Worm (Caenorhabditis elegans): Measurements from ENCODE around the gene T06E8.8.
"Not testable (repeated sequence)": the region's sequence is repeated elsewhere in the genome, so short reads cannot be mapped to it uniquely, and the experiment has no call there.

The T06E8.8 gene

ce11 chrV:10046503-10046902, 3.0 kb downstream of the T06E8.8 start (continued):
- peak in 1 of 2 experiments; percentile 74 for TF ChIP-seq unc-62 (GFP tag; optimal IDR thresholded peaks at IDR 0.05 in 1 of 2)
- TF ChIP-seq unc-62 (tag; optimal IDR thresholded peaks at IDR 0.05) = no peak
- TF ChIP-seq D1046.2 (GFP tag; IDR thresholded peaks at IDR 0.05) = no peak
- no peak for TF ChIP-seq fos-1 (tag; optimal IDR thresholded peaks at IDR 0.05)
- TF ChIP-seq dpl-1 (GFP tag; optimal IDR thresholded peaks at IDR 0.05) = no peak
- no peak for TF ChIP-seq ctbp-1 (GFP tag; IDR thresholded peaks at IDR 0.05)
- no peak for TF ChIP-seq egl-43 (GFP tag; IDR thresholded peaks at IDR 0.05)
- TF ChIP-seq hif-1 (tag; optimal IDR thresholded peaks at IDR 0.05) = no peak
- no peak for TF ChIP-seq vab-7 (GFP tag; IDR thresholded peaks at IDR 0.05)
- no peak for TF ChIP-seq tag-97 (GFP tag; IDR thresholded peaks at IDR 0.05)
- no peak for TF ChIP-seq R02D3.7 (tag; optimal IDR thresholded peaks at IDR 0.05)
- TF ChIP-seq hlh-30 (tag; optimal IDR thresholded peaks at IDR 0.05; ENCODE audit: insufficient read depth) = peak; percentile 7
- TF ChIP-seq F26F4.8 (GFP tag; conservative IDR thresholded peaks at IDR 0.05) = no peak
- TF ChIP-seq F49E8.2 (tag; optimal IDR thresholded peaks at IDR 0.05; ENCODE audit: borderline replicate concordance) = no peak
- no peak for TF ChIP-seq pha-4 (GFP tag; IDR thresholded peaks at IDR 0.05)
- TF ChIP-seq pha-4 (tag; optimal IDR thresholded peaks at IDR 0.05) = no peak
- no peak for TF ChIP-seq unc-130 (GFP tag; optimal IDR thresholded peaks at IDR 0.05)
- TF ChIP-seq nhr-10 (tag; optimal IDR thresholded peaks at IDR 0.05) = no peak
- peak; percentile 2 for TF ChIP-seq nhr-11 (tag; optimal IDR thresholded peaks at IDR 0.05)
- TF ChIP-seq saeg-2 (GFP tag; IDR thresholded peaks at IDR 0.05) = no peak
- no peak for TF ChIP-seq F10B5.3 (tag; optimal IDR thresholded peaks at IDR 0.05)

ce11 chrV:10047189-10047588, 3.6 kb downstream of the T06E8.8 start:
- TF ChIP-seq egl-43 (GFP tag; IDR thresholded peaks at IDR 0.05) (peak; percentile 22; the same call in 1 of the 2 replicates), nhr-6 (tag; optimal IDR thresholded peaks at IDR 0.05) (no peak), R02D3.7 (tag; optimal IDR thresholded peaks at IDR 0.05) (no peak)

ce11 chrV:10049192-10049816, 5.8 kb downstream of the T06E8.8 start:
- TF ChIP-seq nhr-41 (GFP tag; IDR thresholded peaks at IDR 0.05) (peak; percentile 75; the same call in 1 of the 2 replicates), lin-29 (GFP tag; IDR thresholded peaks at IDR 0.05) (peak; percentile 51; the same call in 1 of the 2 replicates), set-16 (GFP tag; IDR thresholded peaks at IDR 0.05) (peak; percentile 89), dmd-9 (GFP tag; IDR thresholded peaks at IDR 0.05) (0 out of 2 replicates have a peak, but pooled peaks have one; percentile 36), ctbp-1 (GFP tag; IDR thresholded peaks at IDR 0.05) (0 out of 2 replicates have a peak, but pooled peaks have one; percentile 20), dmd-6 (GFP tag; IDR thresholded peaks at IDR 0.05) (peak; percentile 67), lin-38 (GFP tag; IDR thresholded peaks at IDR 0.05) (peak; percentile 69), arid-1 (GFP tag; conservative IDR thresholded peaks at IDR 0.05) (peak; percentile 31; the same call in 1 of the 2 replicates), pha-4 (GFP tag; IDR thresholded peaks at IDR 0.05) (peak; percentile 65), T26A8.4 (GFP tag; IDR thresholded peaks at IDR 0.05) (peak; percentile 72), nhr-102 (tag; optimal IDR thresholded peaks at IDR 0.05) (peak; percentile 16), Y48G9A.11 (GFP tag; IDR thresholded peaks at IDR 0.05) (peak; percentile 31; the same call in 1 of the 2 replicates), ceh-20 (GFP tag; IDR thresholded peaks at IDR 0.05) (peak; percentile 61; the same call in 1 of the 2 replicates), dmd-8 (GFP tag; IDR thresholded peaks at IDR 0.05) (0 out of 2 replicates have a peak, but pooled peaks have one; percentile 26), zfp-3 (GFP tag; conservative IDR thresholded peaks at IDR 0.05) (0 out of 2 replicates have a peak, but pooled peaks have one; percentile 54), vab-7 (GFP tag; IDR thresholded peaks at IDR 0.05) (0 out of 2 replicates have a peak, but pooled peaks have one; percentile 21), madf-9 (GFP tag; conservative IDR thresholded peaks at IDR 0.05) (0 out of 2 replicates have a peak, but pooled peaks have one; percentile 56), ceh-44 (GFP tag; IDR thresholded peaks at IDR 0.05) (0 out of 2 replicates have a peak, but pooled peaks have one; percentile 50), hmg-1.1 (GFP tag; IDR thresholded peaks at IDR 0.05) (peak; percentile 64; the same call in 1 of the 2 replicates), mdt-29 (GFP tag; IDR thresholded peaks at IDR 0.05) (peak; percentile 64)
- TF ChIP-seq pha-4 (tag; optimal IDR thresholded peaks at IDR 0.05) = not testable (repeated sequence)

Measured in whole organism, L4 larva.